Fruit fly (Drosophila melanogaster) whole organism: ENCODE data around the gene ZnT77C.

Source experiments
- Dll ChIP-seq: fragments of >200 bp; optimal IDR thresholded peaks from 2 replicates; lab custom pipeline; 2017
- EcR ChIP-seq, 2 experiments: fragments of >200 bp; optimal IDR thresholded peaks; 2 replicates each; lab custom pipeline; 2017; ENCODE audit warnings: missing biosample characterization in 2 of 2, missing genetic modification characterization in 2 of 2, missing genetic modification reagents in 2 of 2
- pan ChIP-seq: fragments of >200 bp; optimal IDR thresholded peaks from 2 replicates; lab custom pipeline; 2017
- psq ChIP-seq: fragments of >200 bp; optimal IDR thresholded peaks from 2 replicates; lab custom pipeline; 2017
- usp ChIP-seq: fragments of >200 bp; optimal IDR thresholded peaks from 2 replicates; lab custom pipeline; 2017; ENCODE audit warnings: missing biosample characterization, missing genetic modification characterization, mixed read lengths

DNA sequence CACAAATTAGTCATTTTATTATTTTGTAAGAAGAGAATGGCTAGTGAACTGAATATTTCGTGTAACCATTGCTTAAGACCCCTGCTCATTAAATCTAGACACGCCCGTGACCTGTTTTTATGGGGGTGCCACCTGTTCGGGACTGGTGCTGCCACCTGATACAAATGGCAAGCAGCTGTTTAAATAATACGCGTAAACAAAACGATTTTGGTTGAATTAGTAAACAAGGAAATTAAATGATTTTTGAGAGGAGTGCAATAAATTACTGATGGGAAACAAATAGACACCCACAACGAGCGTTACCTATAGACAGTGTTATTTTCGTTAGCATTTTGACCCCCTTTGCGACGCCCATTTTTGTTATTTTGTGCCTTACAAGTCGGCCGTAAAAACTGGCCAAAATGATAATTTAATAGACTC lies 19.9 kb downstream of the ZnT77C start:
- TF ChIP-seq usp (no peak), EcR (GFP tag; optimal IDR thresholded peaks at IDR 0.05; lab: Kevin White, UChicago) (no peak), psq (lab: Kevin White, UChicago) (no peak), pan (lab: Kevin White, UChicago) (no peak), Dll (no peak)
